Fruit fly (Drosophila melanogaster) whole organism, embryonic: ENCODE data around the gene CG16779.
A peak's percentile ranks its signal among the peaks of the same experiment; 100 is the strongest.

Experiments used
- Bteb2 ChIP-seq: fragments of 200-800 bp; sonication (Bioruptor generic); optimal IDR thresholded peaks from 2 replicates; lab custom pipeline; 2016; ENCODE audit warnings: missing biosample characterization, missing genetic modification characterization
- CG10147 ChIP-seq: fragments of 200-800 bp; sonication (Bioruptor generic); optimal IDR thresholded peaks from 2 replicates; lab custom pipeline; 2019; ENCODE audit warnings: missing biosample characterization, mild to moderate bottlenecking, missing genetic modification characterization, moderate library complexity
- CG10959 ChIP-seq: fragments of 200-800 bp; sonication (Bioruptor generic); IDR thresholded peaks from 2 replicates; pipeline ENCODE4 v1.3.6; 2022; ENCODE audit warnings: missing biosample characterization, missing genetic modification characterization
- CG11560 ChIP-seq: fragments of 200-800 bp; sonication (Bioruptor generic); IDR thresholded peaks from 3 replicates; pipeline ENCODE4 v1.3.6; 2022; ENCODE audit warnings: missing biosample characterization, missing genetic modification characterization
- CG13296 ChIP-seq: fragments of 200-800 bp; sonication (Bioruptor generic); optimal IDR thresholded peaks from 3 replicates; lab custom pipeline; 2018; ENCODE audit warnings: missing biosample characterization, mild to moderate bottlenecking, missing genetic modification characterization
- CG13624 ChIP-seq: fragments of 200-800 bp; sonication (Bioruptor generic); optimal IDR thresholded peaks from 2 replicates; lab custom pipeline; 2016; ENCODE audit warnings: missing biosample characterization, missing genetic modification characterization
- CG14667 ChIP-seq: fragments of 200-800 bp; sonication (Bioruptor generic); IDR thresholded peaks from 2 replicates; pipeline ENCODE4 v1.3.6; 2022; ENCODE audit warnings: missing biosample characterization, missing genetic modification characterization
- CG17328 ChIP-seq: fragments of 200-800 bp; sonication (Bioruptor generic); IDR thresholded peaks from 2 replicates; pipeline ENCODE4 v1.3.6; 2022; ENCODE audit warnings: missing biosample characterization, missing genetic modification characterization
- CG1832 ChIP-seq: fragments of 200-800 bp; sonication (Bioruptor generic); optimal IDR thresholded peaks from 2 replicates; lab custom pipeline; 2017; ENCODE audit warnings: missing biosample characterization, mild to moderate bottlenecking, missing genetic modification characterization, inconsistent platforms
- CG30020 ChIP-seq: fragments of 200-800 bp; optimal IDR thresholded peaks from 2 replicates; lab custom pipeline; 2019; ENCODE audit warnings: missing biosample characterization, mild to moderate bottlenecking, missing genetic modification characterization, moderate library complexity
- CG33213 ChIP-seq: fragments of 200-800 bp; sonication (Bioruptor generic); optimal IDR thresholded peaks from 3 replicates; lab custom pipeline; 2016; ENCODE audit warnings: missing biosample characterization, missing genetic modification characterization
- CG3407 ChIP-seq: fragments of 200-800 bp; sonication (Bioruptor generic); optimal IDR thresholded peaks from 2 replicates; lab custom pipeline; 2018; ENCODE audit warnings: missing biosample characterization, mild to moderate bottlenecking, missing genetic modification characterization
- CG34376 ChIP-seq: fragments of 200-800 bp; sonication (Bioruptor generic); optimal IDR thresholded peaks from 2 replicates; lab custom pipeline; 2018; ENCODE audit warnings: missing biosample characterization, mild to moderate bottlenecking, missing genetic modification characterization
- CG3995 ChIP-seq: fragments of 200-800 bp; sonication (Bioruptor generic); optimal IDR thresholded peaks from 3 replicates; lab custom pipeline; 2016; ENCODE audit warnings: missing biosample characterization, missing genetic modification characterization
- CG42726 ChIP-seq: fragments of 200-800 bp; sonication (Bioruptor generic); IDR thresholded peaks from 2 replicates; pipeline ENCODE4 v1.3.6; 2022; ENCODE audit warnings: missing biosample characterization, missing genetic modification characterization; ENCODE audit not compliant: partially characterized antibody
- CG4617 ChIP-seq: fragments of 200-800 bp; sonication (Bioruptor generic); optimal IDR thresholded peaks from 3 replicates; lab custom pipeline; 2016; ENCODE audit warnings: missing biosample characterization, missing genetic modification characterization, borderline replicate concordance
- CG4820 ChIP-seq: fragments of 200-800 bp; sonication (Bioruptor generic); optimal IDR thresholded peaks from 3 replicates; lab custom pipeline; 2016; ENCODE audit warnings: missing biosample characterization, missing genetic modification characterization
- CG5180 ChIP-seq: fragments of 200-800 bp; sonication (Bioruptor generic); optimal IDR thresholded peaks from 3 replicates; lab custom pipeline; 2017; ENCODE audit warnings: missing biosample characterization, missing genetic modification characterization, mild to moderate bottlenecking, moderate library complexity, missing genetic modification reagents
- CG6254 ChIP-seq: fragments of 200-800 bp; sonication (Bioruptor generic); optimal IDR thresholded peaks from 3 replicates; lab custom pipeline; 2017; ENCODE audit warnings: mild to moderate bottlenecking, missing biosample characterization, missing genetic modification reagents, missing genetic modification characterization
- CG7963 ChIP-seq: fragments of 200-800 bp; sonication (Bioruptor generic); IDR thresholded peaks from 3 replicates; pipeline ENCODE4 v1.3.6; 2022; ENCODE audit warnings: missing biosample characterization, missing genetic modification characterization; ENCODE audit not compliant: partially characterized antibody
- CG9727 ChIP-seq: fragments of 200-800 bp; sonication (Bioruptor generic); optimal IDR thresholded peaks from 3 replicates; lab custom pipeline; 2017; ENCODE audit warnings: missing biosample characterization, mild to moderate bottlenecking, missing genetic modification characterization
- CkIIα-i1 ChIP-seq: fragments of 200-800 bp; sonication (Bioruptor generic); IDR thresholded peaks from 2 replicates; pipeline ENCODE4 v1.3.6; 2022; ENCODE audit warnings: missing biosample characterization, missing genetic modification characterization
- Dip2 ChIP-seq: fragments of 200-800 bp; sonication (Bioruptor generic); IDR thresholded peaks from 2 replicates; pipeline ENCODE4 v1.3.6; 2022; ENCODE audit warnings: missing biosample characterization, missing genetic modification characterization
- HmgZ ChIP-seq: fragments of 200-800 bp; sonication (Bioruptor generic); optimal IDR thresholded peaks from 2 replicates; lab custom pipeline; 2018; ENCODE audit warnings: missing biosample characterization, mild to moderate bottlenecking, missing genetic modification characterization
- Jarid2 ChIP-seq: fragments of 200-800 bp; sonication (Bioruptor generic); optimal IDR thresholded peaks from 3 replicates; lab custom pipeline; 2017; ENCODE audit warnings: mild to moderate bottlenecking, missing biosample characterization, missing genetic modification reagents, missing genetic modification characterization
- Pdp1 ChIP-seq, 2 experiments: fragments of 200-800 bp; sonication (Bioruptor generic); optimal IDR thresholded peaks; 3 replicates each; lab custom pipeline; 2016; ENCODE audit warnings: missing biosample characterization in 2 of 2, missing genetic modification characterization in 2 of 2, mild to moderate bottlenecking in 1 of 2, moderate library complexity in 1 of 2
- Vsx1 ChIP-seq: fragments of 200-800 bp; sonication (Bioruptor generic); optimal IDR thresholded peaks from 2 replicates; lab custom pipeline; 2017; ENCODE audit warnings: missing biosample characterization, mild to moderate bottlenecking, missing genetic modification characterization, missing genetic modification reagents
- Xbp1 ChIP-seq: fragments of 200-800 bp; sonication (Bioruptor generic); optimal IDR thresholded peaks from 3 replicates; lab custom pipeline; 2016; ENCODE audit warnings: missing biosample characterization, mild to moderate bottlenecking, missing genetic modification characterization
- ac ChIP-seq: fragments of 200-800 bp; sonication (Bioruptor generic); optimal IDR thresholded peaks from 3 replicates; lab custom pipeline; 2017; ENCODE audit warnings: missing biosample characterization, mild to moderate bottlenecking, missing genetic modification characterization
- bigmax ChIP-seq: fragments of 200-800 bp; sonication (Bioruptor generic); optimal IDR thresholded peaks from 2 replicates; lab custom pipeline; 2018; ENCODE audit warnings: missing biosample characterization, mild to moderate bottlenecking, missing genetic modification characterization
- chn ChIP-seq: fragments of 200-800 bp; sonication (Bioruptor generic); optimal IDR thresholded peaks from 2 replicates; lab custom pipeline; 2016; ENCODE audit warnings: missing biosample characterization, missing genetic modification characterization
- eve ChIP-seq, 2 experiments: fragments of >200 bp; optimal IDR thresholded peaks; 2 replicates each; lab custom pipeline; 2017; ENCODE audit warnings: missing biosample characterization in 2 of 2, missing genetic modification characterization in 2 of 2
- fru ChIP-seq: fragments of >200 bp; optimal IDR thresholded peaks from 2 replicates; lab custom pipeline; 2017
- gcm ChIP-seq: fragments of 200-800 bp; sonication (Bioruptor generic); optimal IDR thresholded peaks from 2 replicates; lab custom pipeline; 2019; ENCODE audit warnings: missing biosample characterization, mild to moderate bottlenecking, missing genetic modification characterization, moderate library complexity
- gt ChIP-seq: fragments of 200-800 bp; sonication (Bioruptor generic); IDR thresholded peaks from 2 replicates; pipeline ENCODE4 v1.3.6; 2022; ENCODE audit warnings: missing biosample characterization, missing genetic modification characterization
- hb ChIP-seq: fragments of 200-800 bp; sonication (Bioruptor generic); IDR thresholded peaks from 3 replicates; pipeline ENCODE4 v1.3.6; 2022; ENCODE audit warnings: missing biosample characterization, missing genetic modification characterization; ENCODE audit not compliant: partially characterized antibody
- lilli ChIP-seq: fragments of 200-800 bp; sonication (Bioruptor generic); optimal IDR thresholded peaks from 3 replicates; lab custom pipeline; 2016; ENCODE audit warnings: missing biosample characterization, missing genetic modification characterization
- lola ChIP-seq, 3 experiments: fragments of >200 bp in 2 of 3; fragments of 200-800 bp in 1 of 3; sonication (Bioruptor generic) in 1 of 3; optimal IDR thresholded peaks; 2 replicates each; lab custom pipeline; 2017 to 2019; ENCODE audit warnings: missing biosample characterization in 3 of 3, missing genetic modification characterization in 3 of 3, mild to moderate bottlenecking in 1 of 3, moderate library complexity in 1 of 3
- mld ChIP-seq: fragments of 200-800 bp; sonication (Bioruptor generic); IDR thresholded peaks from 3 replicates; pipeline ENCODE4 v1.3.6; 2022; ENCODE audit warnings: missing biosample characterization, missing genetic modification characterization; ENCODE audit not compliant: partially characterized antibody
- oc ChIP-seq: fragments of 200-800 bp; sonication (Bioruptor generic); optimal IDR thresholded peaks from 2 replicates; lab custom pipeline; 2018; ENCODE audit warnings: missing biosample characterization, mild to moderate bottlenecking, missing genetic modification characterization, moderate library complexity
- otp ChIP-seq: fragments of 200-800 bp; sonication (Bioruptor generic); IDR thresholded peaks from 3 replicates; pipeline ENCODE4, ENCODE4 v1.3.6; 2022; ENCODE audit warnings: missing biosample characterization, missing genetic modification characterization
- sisA ChIP-seq: fragments of 200-800 bp; sonication (Bioruptor generic); IDR thresholded peaks from 2 replicates; pipeline ENCODE4 v1.3.6; 2022; ENCODE audit warnings: missing biosample characterization, missing genetic modification characterization
- slou ChIP-seq: fragments of 200-800 bp; sonication (Bioruptor generic); optimal IDR thresholded peaks from 3 replicates; lab custom pipeline; 2016; ENCODE audit warnings: missing biosample characterization, missing genetic modification characterization
- slp2 ChIP-seq: fragments of 200-800 bp; sonication (Bioruptor generic); optimal IDR thresholded peaks from 2 replicates; lab custom pipeline; 2016; ENCODE audit warnings: missing biosample characterization, missing genetic modification characterization
- sqz ChIP-seq: fragments of 200-800 bp; sonication (Bioruptor generic); optimal IDR thresholded peaks from 3 replicates; lab custom pipeline; 2018; ENCODE audit warnings: missing biosample characterization, mild to moderate bottlenecking, missing genetic modification characterization
- tx ChIP-seq: fragments of 200-800 bp; sonication (Bioruptor generic); optimal IDR thresholded peaks from 2 replicates; lab custom pipeline; 2016; ENCODE audit warnings: missing biosample characterization, missing genetic modification characterization
- usp ChIP-seq: fragments of >200 bp; optimal IDR thresholded peaks from 2 replicates; lab custom pipeline; 2017; ENCODE audit warnings: missing biosample characterization, missing genetic modification characterization
- yki ChIP-seq: fragments of >200 bp; optimal IDR thresholded peaks from 3 replicates; lab custom pipeline; 2018

CG16779 gene

DNA sequence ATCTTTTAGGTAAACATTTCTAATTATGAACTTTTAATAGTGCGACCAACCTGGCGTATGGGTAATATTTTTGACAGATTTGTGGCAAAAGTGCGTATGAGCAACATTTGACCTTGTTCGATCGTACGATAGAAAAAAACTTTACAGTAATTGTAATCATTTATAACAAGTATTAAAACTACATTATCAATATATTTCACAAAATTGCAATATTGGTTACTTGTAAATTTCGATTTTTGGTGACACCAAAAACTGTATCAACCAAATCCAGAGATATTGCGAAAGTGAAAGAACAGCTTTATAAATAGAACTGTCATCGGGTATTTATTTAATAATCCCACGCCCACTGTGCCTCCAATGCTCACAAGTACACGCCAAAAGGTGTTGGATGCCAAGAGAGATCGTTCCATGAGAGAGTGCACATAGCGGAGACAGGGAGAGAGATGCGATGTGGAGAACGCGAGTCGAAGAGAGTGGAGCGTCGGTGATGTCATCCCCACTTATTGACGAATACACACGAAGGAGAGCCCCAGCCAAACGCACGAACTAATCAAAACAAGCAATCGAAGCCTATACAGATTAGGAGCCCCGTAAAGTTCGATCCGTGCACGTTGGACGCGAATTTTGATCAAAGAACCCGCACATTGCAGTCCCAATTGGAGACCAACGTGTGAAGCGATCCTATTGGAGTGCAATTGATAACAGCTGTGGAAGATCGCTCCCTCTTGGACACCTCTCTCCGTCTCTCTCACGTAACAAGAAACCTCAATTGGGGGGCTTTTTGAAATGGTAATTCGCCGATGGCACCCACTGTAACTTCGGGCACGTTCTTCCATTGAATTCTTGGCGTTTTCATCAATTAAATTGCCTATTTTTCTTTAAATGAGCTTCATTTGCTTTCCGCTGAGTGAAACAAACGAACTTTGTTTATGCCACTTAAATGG, 40.0 kb upstream of the CG16779 start (continued):
- TF ChIP-seq yki (lab: Kevin White, UChicago) (peak; percentile 53), sisA (GFP tag; lab: Robert Waterston, UW) (peak; percentile 83), CG6254 (GFP tag; lab: Kevin White, UChicago) (peak; percentile 89), CG3407 (GFP tag; lab: Kevin White, UChicago) (peak; percentile 89), chn (GFP tag; lab: Kevin White, UChicago) (peak; percentile 89), lola (GFP tag; optimal IDR thresholded peaks at IDR 0.05; lab: Kevin White, UChicago) (peak in 1 of 3 experiments; percentile 95), CG13624 (GFP tag; lab: Kevin White, UChicago) (peak; percentile 83), gt (peak; percentile 48; the same call in 1 of the 2 replicates), CG14667 (GFP tag; lab: Robert Waterston, UW) (peak; percentile 85), CG13296 (peak; percentile 98), Bteb2 (peak; percentile 88), bigmax (GFP tag; lab: Kevin White, UChicago) (peak; percentile 2), gcm (GFP tag; lab: Kevin White, UChicago) (peak; percentile 95), Pdp1 (GFP tag; optimal IDR thresholded peaks at IDR 0.05; lab: Kevin White, UChicago) (peak; percentile 84 to 96), CG10959 (GFP tag; lab: Robert Waterston, UW) (peak; percentile 47), CG3995 (GFP tag; lab: Kevin White, UChicago) (peak; percentile 79), Jarid2 (peak; percentile 82), CG34376 (GFP tag; lab: Kevin White, UChicago) (peak; percentile 96), CG11560 (tag; lab: Robert Waterston, UW) (peak; percentile 71), Vsx1 (GFP tag; lab: Kevin White, UChicago) (peak; percentile 93), tx (GFP tag; lab: Kevin White, UChicago) (peak; percentile 93), CG10147 (GFP tag; lab: Kevin White, UChicago) (peak; percentile 97), CG42726 (GFP tag; lab: Robert Waterston, UW) (0 out of 2 replicates have a peak, but pooled peaks have one; percentile 1), usp (GFP tag; lab: Kevin White, UChicago) (no peak), ac (GFP tag; lab: Kevin White, UChicago) (peak; percentile 70), sqz (peak; percentile 91), otp (0 out of 3 replicates have a peak, but pooled peaks have one; percentile 19), eve (GFP tag; optimal IDR thresholded peaks at IDR 0.05; lab: Kevin White, UChicago) (peak in 1 of 2 experiments; percentile 100), CkIIα-i1 (GFP tag; lab: Robert Waterston, UW) (0 out of 2 replicates have a peak, but pooled peaks have one; percentile 30), CG4820 (GFP tag; lab: Kevin White, UChicago) (peak; percentile 94), CG7963 (GFP tag; lab: Robert Waterston, UW) (0 out of 3 replicates have a peak, but pooled peaks have one; percentile 17), CG9727 (GFP tag; lab: Kevin White, UChicago) (peak; percentile 98), CG33213 (peak; percentile 67), Dip2 (GFP tag; lab: Robert Waterston, UW) (peak; percentile 62; the same call in 1 of the 2 replicates), hb (no peak), CG30020 (peak; percentile 85), fru (lab: Kevin White, UChicago) (no peak), CG17328 (GFP tag; lab: Robert Waterston, UW) (peak; percentile 78), CG5180 (GFP tag; lab: Kevin White, UChicago) (peak; percentile 84), lilli (GFP tag; lab: Kevin White, UChicago) (peak; percentile 96), Xbp1 (GFP tag; lab: Kevin White, UChicago) (peak; percentile 95), mld (GFP tag; lab: Robert Waterston, UW) (no peak), slp2 (peak; percentile 93), CG4617 (peak; percentile 69), HmgZ (tag; lab: Kevin White, UChicago) (peak; percentile 86), slou (peak; percentile 84), CG1832 (no peak), oc (tag; lab: Kevin White, UChicago) (peak; percentile 62)
